Fruit fly (Drosophila melanogaster) whole organism, embryonic: ENCODE results near the gene Hr4.

Experiments
- CG10274 ChIP-seq: fragments of 200-800 bp; sonication (Bioruptor generic); optimal IDR thresholded peaks from 3 replicates; lab custom pipeline; 2017; ENCODE audit warnings: missing biosample characterization, mild to moderate bottlenecking, missing genetic modification characterization
- CG17829 ChIP-seq: fragments of 200-800 bp; optimal IDR thresholded peaks from 2 replicates; lab custom pipeline; 2019; ENCODE audit warnings: missing biosample characterization, mild to moderate bottlenecking, missing genetic modification characterization, moderate library complexity
- CG18262 ChIP-seq: fragments of 200-800 bp; optimal IDR thresholded peaks from 3 replicates; lab custom pipeline; 2019; ENCODE audit warnings: missing biosample characterization, mild to moderate bottlenecking, missing genetic modification characterization, moderate library complexity
- CG9727 ChIP-seq: fragments of 200-800 bp; sonication (Bioruptor generic); optimal IDR thresholded peaks from 3 replicates; lab custom pipeline; 2017; ENCODE audit warnings: missing biosample characterization, mild to moderate bottlenecking, missing genetic modification characterization
- Dbx ChIP-seq: fragments of 200-800 bp; sonication (Bioruptor generic); IDR thresholded peaks from 3 replicates; pipeline ENCODE4 v1.3.6; 2022; ENCODE audit warnings: missing biosample characterization, missing genetic modification characterization
- Gsc ChIP-seq: fragments of 200-800 bp; sonication (Bioruptor generic); IDR thresholded peaks from 2 replicates; pipeline ENCODE4 v1.3.6; 2022; ENCODE audit warnings: missing biosample characterization, missing genetic modification characterization
- Hr3 ChIP-seq: fragments of 200-800 bp; sonication (Bioruptor generic); optimal IDR thresholded peaks from 3 replicates; lab custom pipeline; 2016; ENCODE audit warnings: missing biosample characterization, missing genetic modification characterization
- Nf-YA ChIP-seq: fragments of 200-800 bp; sonication (Bioruptor generic); IDR thresholded peaks from 2 replicates; pipeline ENCODE4 v1.3.6; 2022; ENCODE audit warnings: missing biosample characterization, missing genetic modification characterization
- Usf ChIP-seq: fragments of 200-800 bp; sonication (Bioruptor generic); optimal IDR thresholded peaks from 2 replicates; lab custom pipeline; 2017; ENCODE audit warnings: missing genotype, missing biosample characterization, missing genetic modification characterization
- chif ChIP-seq, 2 experiments: fragments of 200-800 bp; sonication (Bioruptor generic); optimal IDR thresholded peaks; 3 replicates each; lab custom pipeline; 2016; ENCODE audit warnings: missing biosample characterization in 2 of 2, missing genetic modification characterization in 2 of 2
- tgo ChIP-seq: fragments of 200-800 bp; sonication (Bioruptor generic); IDR thresholded peaks from 3 replicates; pipeline ENCODE4 v1.3.6; 2022; ENCODE audit warnings: missing biosample characterization, missing genetic modification characterization
- z ChIP-seq: fragments of 200-800 bp; sonication (Bioruptor generic); IDR thresholded peaks from 3 replicates; pipeline ENCODE4 v1.3.6; 2022; ENCODE audit warnings: missing biosample characterization, missing genetic modification characterization

- TF ChIP-seq Dbx = no peak
- no peak for TF ChIP-seq CG17829 (tag; lab: Kevin White, UChicago)
- no peak for TF ChIP-seq tgo (GFP tag; lab: Robert Waterston, UW)
- TF ChIP-seq Gsc (GFP tag; lab: Robert Waterston, UW) = no peak
- no peak for TF ChIP-seq Usf (GFP tag; lab: Kevin White, UChicago)
- TF ChIP-seq CG10274 (GFP tag; lab: Kevin White, UChicago) = no peak
- no peak for TF ChIP-seq chif (GFP tag; optimal IDR thresholded peaks at IDR 0.05; lab: Kevin White, UChicago)
- no peak for TF ChIP-seq Hr3 (GFP tag; lab: Kevin White, UChicago)
- TF ChIP-seq CG18262 = no peak
- no peak for TF ChIP-seq z (GFP tag; lab: Robert Waterston, UW)
- TF ChIP-seq Nf-YA (GFP tag; lab: Robert Waterston, UW) = no peak
- no peak for TF ChIP-seq CG9727
Observed at dm6 chrX:1981723-1982122, 40.0 kb downstream of the Hr4 start.
